Fruit fly (Drosophila melanogaster) whole organism, embryonic: ENCODE results near the gene CG6878.

Experiments
- Atf6 ChIP-seq: fragments of 200-800 bp; sonication (Bioruptor generic); IDR thresholded peaks from 2 replicates; pipeline ENCODE4 v1.3.6; 2022; ENCODE audit warnings: missing biosample characterization, missing genetic modification characterization
- CG10147 ChIP-seq: fragments of 200-800 bp; sonication (Bioruptor generic); optimal IDR thresholded peaks from 2 replicates; lab custom pipeline; 2019; ENCODE audit warnings: missing biosample characterization, mild to moderate bottlenecking, missing genetic modification characterization, moderate library complexity
- CG11398 ChIP-seq: fragments of 200-800 bp; sonication (Bioruptor generic); optimal IDR thresholded peaks from 2 replicates; lab custom pipeline; 2016; ENCODE audit warnings: missing biosample characterization, missing genetic modification characterization
- CG12155 ChIP-seq: fragments of 200-800 bp; sonication (Bioruptor generic); optimal IDR thresholded peaks from 3 replicates; lab custom pipeline; 2016; ENCODE audit warnings: missing biosample characterization, missing genetic modification characterization
- CG12236 ChIP-seq: fragments of 200-800 bp; sonication (Bioruptor generic); optimal IDR thresholded peaks from 2 replicates; lab custom pipeline; 2016; ENCODE audit warnings: missing biosample characterization, missing genetic modification characterization
- CG12744 ChIP-seq: fragments of 200-800 bp; sonication (Bioruptor generic); optimal IDR thresholded peaks from 2 replicates; lab custom pipeline; 2016; ENCODE audit warnings: missing biosample characterization, missing genetic modification characterization
- CG13424 ChIP-seq: fragments of 200-800 bp; sonication (Bioruptor generic); optimal IDR thresholded peaks from 2 replicates; lab custom pipeline; 2019; ENCODE audit warnings: missing biosample characterization, mild to moderate bottlenecking, missing genetic modification characterization, moderate library complexity
- CG16779 ChIP-seq: fragments of 200-800 bp; sonication (Bioruptor generic); IDR thresholded peaks from 2 replicates; pipeline ENCODE4 v1.3.6; 2022; ENCODE audit warnings: missing biosample characterization, missing genetic modification characterization
- CG17186 ChIP-seq: fragments of 200-800 bp; sonication (Bioruptor generic); optimal IDR thresholded peaks from 3 replicates; lab custom pipeline; 2017; ENCODE audit warnings: missing biosample characterization, missing genetic modification reagents, missing genetic modification characterization
- CG17568 ChIP-seq: fragments of 200-800 bp; sonication (Bioruptor generic); optimal IDR thresholded peaks from 2 replicates; lab custom pipeline; 2018; ENCODE audit warnings: missing biosample characterization, mild to moderate bottlenecking, missing genetic modification characterization, moderate library complexity
- CG17829 ChIP-seq: fragments of 200-800 bp; optimal IDR thresholded peaks from 2 replicates; lab custom pipeline; 2019; ENCODE audit warnings: missing biosample characterization, mild to moderate bottlenecking, missing genetic modification characterization, moderate library complexity
- CG18476 ChIP-seq: fragments of 200-800 bp; sonication (Bioruptor generic); optimal IDR thresholded peaks from 2 replicates; lab custom pipeline; 2016; ENCODE audit warnings: missing biosample characterization, mild to moderate bottlenecking, missing genetic modification characterization
- CG18599 ChIP-seq: fragments of 200-800 bp; sonication (Bioruptor generic); optimal IDR thresholded peaks from 3 replicates; lab custom pipeline; 2017; ENCODE audit warnings: missing biosample characterization, missing genetic modification characterization, mild to moderate bottlenecking, moderate library complexity, missing genetic modification reagents
- CG2202 ChIP-seq: fragments of 200-800 bp; sonication (Bioruptor generic); optimal IDR thresholded peaks from 2 replicates; lab custom pipeline; 2018; ENCODE audit warnings: missing biosample characterization, mild to moderate bottlenecking, missing genetic modification characterization
- CG3065 ChIP-seq: fragments of 200-800 bp; sonication (Bioruptor generic); optimal IDR thresholded peaks from 2 replicates; lab custom pipeline; 2016; ENCODE audit warnings: missing biosample characterization, missing genetic modification characterization
- CG31388 ChIP-seq: fragments of 200-800 bp; sonication (Bioruptor generic); optimal IDR thresholded peaks from 2 replicates; lab custom pipeline; 2016; ENCODE audit warnings: missing biosample characterization, missing genetic modification characterization
- CG3281 ChIP-seq: fragments of 200-800 bp; sonication (Bioruptor generic); optimal IDR thresholded peaks from 3 replicates; lab custom pipeline; 2017; ENCODE audit warnings: missing biosample characterization, mild to moderate bottlenecking, missing genetic modification characterization
- CG4424 ChIP-seq: fragments of 200-800 bp; sonication (Bioruptor generic); optimal IDR thresholded peaks from 3 replicates; lab custom pipeline; 2016; ENCODE audit warnings: missing biosample characterization, missing genetic modification characterization
- CG4707 ChIP-seq: fragments of 200-800 bp; sonication (Bioruptor generic); optimal IDR thresholded peaks from 2 replicates; lab custom pipeline; 2018; ENCODE audit warnings: missing biosample characterization, mild to moderate bottlenecking, missing genetic modification characterization, moderate library complexity
- CG4854 ChIP-seq: fragments of 200-800 bp; sonication (Bioruptor generic); optimal IDR thresholded peaks from 2 replicates; lab custom pipeline; 2016; ENCODE audit warnings: missing biosample characterization, missing genetic modification characterization, inconsistent platforms
- CG9817 ChIP-seq: fragments of 200-800 bp; sonication (Bioruptor generic); optimal IDR thresholded peaks from 2 replicates; lab custom pipeline; 2018; ENCODE audit warnings: missing biosample characterization, mild to moderate bottlenecking, missing genetic modification characterization, moderate library complexity
- Fer1 ChIP-seq: fragments of 200-800 bp; sonication (Bioruptor generic); optimal IDR thresholded peaks from 2 replicates; lab custom pipeline; 2017; ENCODE audit warnings: missing biosample characterization, mild to moderate bottlenecking, missing genetic modification characterization
- HmgD ChIP-seq: fragments of 200-800 bp; sonication (Bioruptor generic); optimal IDR thresholded peaks from 3 replicates; lab custom pipeline; 2016; ENCODE audit warnings: missing biosample characterization, missing genetic modification characterization
- Lhr ChIP-seq: fragments of 200-800 bp; sonication (Bioruptor generic); optimal IDR thresholded peaks from 3 replicates; lab custom pipeline; 2017; ENCODE audit warnings: mild to moderate bottlenecking, missing biosample characterization, missing genetic modification reagents, missing genetic modification characterization
- Mes4 ChIP-seq: fragments of 200-800 bp; sonication (Bioruptor generic); optimal IDR thresholded peaks from 2 replicates; lab custom pipeline; 2016; ENCODE audit warnings: missing biosample characterization, missing genetic modification characterization
- NFAT ChIP-seq: fragments of 200-800 bp; sonication (Bioruptor generic); IDR thresholded peaks from 2 replicates; pipeline ENCODE4 v1.3.6; 2022; ENCODE audit warnings: missing biosample characterization, missing genetic modification characterization
- Poxn ChIP-seq: fragments of 200-800 bp; sonication (Bioruptor generic); IDR thresholded peaks from 2 replicates; pipeline ENCODE4 v1.3.6; 2022; ENCODE audit warnings: missing biosample characterization, missing genetic modification characterization
- Ptx1 ChIP-seq: fragments of 200-800 bp; sonication (Bioruptor generic); IDR thresholded peaks from 2 replicates; pipeline ENCODE4 v1.3.6; 2022; ENCODE audit warnings: missing biosample characterization, missing genetic modification characterization
- Six4 ChIP-seq: fragments of 200-800 bp; sonication (Bioruptor generic); optimal IDR thresholded peaks from 2 replicates; lab custom pipeline; 2016; ENCODE audit warnings: missing biosample characterization, missing genetic modification characterization
- ac ChIP-seq: fragments of 200-800 bp; sonication (Bioruptor generic); optimal IDR thresholded peaks from 3 replicates; lab custom pipeline; 2017; ENCODE audit warnings: missing biosample characterization, mild to moderate bottlenecking, missing genetic modification characterization
- ara ChIP-seq: fragments of 200-800 bp; sonication (Bioruptor generic); IDR thresholded peaks from 2 replicates; pipeline ENCODE4 v1.3.6; 2022; ENCODE audit warnings: missing biosample characterization, missing genetic modification characterization
- ash1 ChIP-seq: fragments of 200-800 bp; sonication (Bioruptor generic); optimal IDR thresholded peaks from 2 replicates; lab custom pipeline; 2018; ENCODE audit warnings: missing biosample characterization, mild to moderate bottlenecking, missing genetic modification characterization
- chinmo ChIP-seq: fragments of 200-800 bp; sonication (Bioruptor generic); IDR thresholded peaks from 4 replicates; pipeline ENCODE4 v1.3.6; 2022; ENCODE audit warnings: missing biosample characterization, missing genetic modification characterization; ENCODE audit not compliant: partially characterized antibody
- dm ChIP-seq: fragments of 200-800 bp; sonication (Bioruptor generic); optimal IDR thresholded peaks from 3 replicates; lab custom pipeline; 2016; ENCODE audit warnings: missing biosample characterization, missing genetic modification characterization
- dysf ChIP-seq: fragments of 200-800 bp; sonication (Bioruptor generic); IDR thresholded peaks from 3 replicates; pipeline ENCODE4 v1.3.6; 2022; ENCODE audit warnings: missing biosample characterization, missing genetic modification characterization
- fd102C ChIP-seq: fragments of 200-800 bp; sonication (Bioruptor generic); optimal IDR thresholded peaks from 2 replicates; lab custom pipeline; 2018; ENCODE audit warnings: missing biosample characterization, mild to moderate bottlenecking, missing genetic modification characterization, moderate library complexity
- fru ChIP-seq: fragments of >200 bp; optimal IDR thresholded peaks from 2 replicates; lab custom pipeline; 2017
- gcm2 ChIP-seq: fragments of 200-800 bp; sonication (Bioruptor generic); optimal IDR thresholded peaks from 2 replicates; lab custom pipeline; 2016; ENCODE audit warnings: missing biosample characterization, missing genetic modification characterization
- gro ChIP-seq: fragments of 200-800 bp; sonication (Bioruptor generic); optimal IDR thresholded peaks from 2 replicates; lab custom pipeline; 2016; ENCODE audit warnings: missing biosample characterization, missing genetic modification characterization
- jing ChIP-seq: fragments of 200-800 bp; sonication (Bioruptor generic); optimal IDR thresholded peaks from 2 replicates; lab custom pipeline; 2018; ENCODE audit warnings: missing biosample characterization, mild to moderate bottlenecking, missing genetic modification characterization
- kni ChIP-seq: fragments of 200-800 bp; sonication (Bioruptor generic); optimal IDR thresholded peaks from 3 replicates; lab custom pipeline; 2017; ENCODE audit warnings: mild to moderate bottlenecking, missing biosample characterization, missing genetic modification reagents, missing genetic modification characterization
- nom ChIP-seq: fragments of 200-800 bp; sonication (Bioruptor generic); optimal IDR thresholded peaks from 2 replicates; lab custom pipeline; 2017; ENCODE audit warnings: missing biosample characterization, missing genetic modification characterization, mild to moderate bottlenecking, moderate library complexity, missing genetic modification reagents
- otp ChIP-seq: fragments of 200-800 bp; sonication (Bioruptor generic); IDR thresholded peaks from 3 replicates; pipeline ENCODE4, ENCODE4 v1.3.6; 2022; ENCODE audit warnings: missing biosample characterization, missing genetic modification characterization
- sens ChIP-seq: fragments of 200-800 bp; sonication (Bioruptor generic); peaks from one replicate; lab custom pipeline; 2016; ENCODE audit warnings: missing biosample characterization, missing genetic modification characterization
- sna ChIP-seq: fragments of 200-800 bp; sonication (Bioruptor generic); IDR thresholded peaks from 2 replicates; pipeline ENCODE4 v1.3.6; 2022; ENCODE audit warnings: missing biosample characterization, missing genetic modification characterization; ENCODE audit not compliant: partially characterized antibody
- toy ChIP-seq: fragments of 200-800 bp; sonication (Bioruptor generic); IDR thresholded peaks from 2 replicates; pipeline ENCODE4 v1.3.6; 2022; ENCODE audit warnings: missing biosample characterization, missing genetic modification characterization
- trem ChIP-seq: fragments of 200-800 bp; optimal IDR thresholded peaks from 3 replicates; lab custom pipeline; 2019; ENCODE audit warnings: missing biosample characterization, mild to moderate bottlenecking, missing genetic modification characterization, moderate library complexity
- tx ChIP-seq: fragments of 200-800 bp; sonication (Bioruptor generic); optimal IDR thresholded peaks from 2 replicates; lab custom pipeline; 2016; ENCODE audit warnings: missing biosample characterization, missing genetic modification characterization
- usp ChIP-seq: fragments of >200 bp; optimal IDR thresholded peaks from 2 replicates; lab custom pipeline; 2017; ENCODE audit warnings: missing biosample characterization, missing genetic modification characterization
- zf30C ChIP-seq: fragments of 200-800 bp; sonication (Bioruptor generic); optimal IDR thresholded peaks from 3 replicates; lab custom pipeline; 2018; ENCODE audit warnings: missing biosample characterization, mild to moderate bottlenecking, missing genetic modification characterization

Gene CG6878

DNA sequence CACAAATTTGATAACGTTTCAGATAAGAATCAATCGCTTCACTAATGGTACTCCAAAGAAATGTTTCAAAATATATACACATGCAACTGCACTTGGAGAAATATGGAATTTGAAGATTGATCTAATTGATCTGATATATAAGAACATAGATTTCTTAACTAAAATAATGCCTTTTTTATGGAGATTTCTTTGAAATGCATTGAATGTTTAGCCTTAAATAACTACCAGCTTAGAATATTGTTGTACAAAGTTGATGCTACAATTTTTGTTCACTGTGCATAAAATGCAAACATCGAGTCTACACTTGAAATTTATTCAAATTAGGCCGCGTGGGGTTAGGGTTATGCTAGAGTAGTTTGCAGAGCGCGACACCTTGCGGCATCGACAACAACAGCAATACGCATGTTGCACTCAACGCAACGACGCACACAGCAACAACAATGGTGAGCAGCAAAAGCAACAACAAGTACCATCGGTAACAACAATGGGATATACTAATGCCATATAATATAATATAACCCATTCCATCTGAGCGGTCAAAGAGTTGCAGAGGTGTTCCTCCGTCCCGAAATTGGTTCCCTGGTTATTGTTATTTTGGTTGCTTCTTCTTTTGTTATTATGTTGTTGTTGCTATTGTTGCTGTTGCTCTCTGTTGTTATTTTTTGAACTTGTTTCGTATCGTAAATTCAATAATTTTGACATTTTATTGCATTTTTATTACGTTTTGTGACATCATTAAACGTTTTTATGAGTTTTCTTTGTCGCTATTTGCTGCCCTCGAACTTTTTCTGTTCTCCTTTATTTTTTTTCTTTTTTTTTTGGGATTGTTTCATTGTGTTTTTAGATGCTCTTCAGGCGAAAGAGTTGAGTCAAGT is 37.8 kb downstream of the CG6878 start (continued):
- TF ChIP-seq CG17568 (GFP tag; lab: Kevin White, UChicago) (no peak), tx (GFP tag; lab: Kevin White, UChicago) (no peak), CG3281 (GFP tag; lab: Kevin White, UChicago) (no peak), gcm2 (no peak), dysf (GFP tag; lab: Robert Waterston, UW) (no peak), Fer1 (GFP tag; lab: Kevin White, UChicago) (no peak), CG4707 (GFP tag; lab: Kevin White, UChicago) (no peak), CG17186 (no peak), usp (no peak), toy (no peak), Lhr (GFP tag; lab: Kevin White, UChicago) (no peak), sna (no peak), trem (peak; percentile 50), CG4854 (no peak), CG18599 (GFP tag; lab: Kevin White, UChicago) (no peak), fru (lab: Kevin White, UChicago) (no peak), kni (no peak), CG31388 (no peak), CG2202 (tag; lab: Kevin White, UChicago) (peak; percentile 29), dm (GFP tag; lab: Kevin White, UChicago) (no peak), fd102C (no peak), CG17829 (tag; lab: Kevin White, UChicago) (peak; percentile 64), NFAT (no peak), CG16779 (no peak), CG3065 (GFP tag; lab: Kevin White, UChicago) (no peak), CG9817 (tag; lab: Kevin White, UChicago) (no peak), Ptx1 (GFP tag; lab: Robert Waterston, UW) (no peak), jing (GFP tag; lab: Kevin White, UChicago) (no peak), CG13424 (tag; lab: Kevin White, UChicago) (no peak), CG18476 (GFP tag; lab: Kevin White, UChicago) (no peak), ash1 (GFP tag; lab: Kevin White, UChicago) (no peak), CG12155 (GFP tag; lab: Kevin White, UChicago) (no peak), CG12744 (GFP tag; lab: Kevin White, UChicago) (no peak), ara (GFP tag; lab: Robert Waterston, UW) (peak; percentile 20; the same call in 1 of the 2 replicates), sens (GFP tag; lab: Kevin White, UChicago) (peak; percentile 93), otp (GFP tag; lab: Robert Waterston, UW) (no peak), HmgD (GFP tag; lab: Kevin White, UChicago) (no peak), ac (no peak), CG4424 (GFP tag; lab: Kevin White, UChicago) (peak; percentile 44), nom (GFP tag; lab: Kevin White, UChicago) (no peak), Poxn (GFP tag; lab: Robert Waterston, UW) (no peak), CG11398 (GFP tag; lab: Kevin White, UChicago) (no peak), zf30C (GFP tag; lab: Kevin White, UChicago) (peak; percentile 33), CG12236 (GFP tag; lab: Kevin White, UChicago) (peak; percentile 10), chinmo (GFP tag; lab: Robert Waterston, UW) (no peak), Mes4 (GFP tag; lab: Kevin White, UChicago) (no peak), Atf6 (GFP tag; lab: Robert Waterston, UW) (no peak), CG10147 (GFP tag; lab: Kevin White, UChicago) (no peak), Six4 (no peak), gro (no peak)
